Fruit fly (Drosophila melanogaster) Kc167 (cell line): Measurements from ENCODE around the gene CG46439.

Experiments used
- Sin3A ChIP-seq: fragments of >200 bp; optimal IDR thresholded peaks from 2 replicates; lab custom pipeline; 2018; ENCODE audit warnings: missing external identifiers
- h ChIP-seq: fragments of >200 bp; optimal IDR thresholded peaks from 3 replicates; lab custom pipeline; 2018; ENCODE audit warnings: missing external identifiers
- psq ChIP-seq: fragments of >200 bp; optimal IDR thresholded peaks from 2 replicates; lab custom pipeline; 2017; ENCODE audit warnings: missing external identifiers
- ttk ChIP-seq: sonication (Bioruptor generic); optimal IDR thresholded peaks from 2 replicates; lab custom pipeline; 2017; ENCODE audit warnings: missing external identifiers

dm6 chr3L:11135846-11136245 is 39.8 kb upstream of the CG46439 start, which contains the start of gene IRSp53:
- TF ChIP-seq psq = no peak
- no peak for TF ChIP-seq Sin3A
- no peak for TF ChIP-seq h
- TF ChIP-seq ttk (lab: Kevin White, UChicago) = no peak
